Worm (Caenorhabditis elegans) whole organism, early embryonic: ENCODE results near the gene K09D9.9.

ENCODE experiments used
- aly-1 ChIP-seq: sonication (generic microtip); optimal IDR thresholded peaks from 2 replicates; lab custom pipeline; 2016; ENCODE audit warnings: missing genetic modification characterization, missing compliant biosample characterization
- ama-1 ChIP-seq: fragments of 150-350 bp; optimal IDR thresholded peaks from 2 replicates; lab custom pipeline; 2014
- ets-7 ChIP-seq: sonication (generic microtip); optimal IDR thresholded peaks from 2 replicates; lab custom pipeline; 2016; ENCODE audit warnings: missing genotype, missing genetic modification characterization, missing compliant biosample characterization
- flt-1 ChIP-seq: fragments of 200-800 bp; sonication (Bioruptor generic); IDR thresholded peaks from 2 replicates; pipeline ENCODE4 v1.3.6; 2022; ENCODE audit warnings: missing genetic modification characterization, missing compliant biosample characterization
- hmg-4 ChIP-seq: fragments of 200-800 bp; sonication (Bioruptor generic); optimal IDR thresholded peaks from 2 replicates; lab custom pipeline; 2018; ENCODE audit warnings: mild to moderate bottlenecking, missing genetic modification characterization, missing compliant biosample characterization

- TF ChIP-seq aly-1 = no peak
- TF ChIP-seq ets-7 (tag; lab: Kevin White, UChicago) = no peak
- no peak for TF ChIP-seq ama-1 (lab: Kevin White, UChicago)
- no peak for TF ChIP-seq hmg-4 (GFP tag; lab: Kevin White, UChicago)
- no peak for TF ChIP-seq flt-1 (GFP tag; lab: Robert Waterston, UW)
These were observed 22.8 kb upstream of the K09D9.9 start, which contains the start of gene srw-89 for ce11 chrV:4016780-4017179.
